Worm (Caenorhabditis elegans) whole organism, young adult: ENCODE measurements around the gene Y73C8C.4.

Experiments used
- B0019.2 ChIP-seq: fragments of 200-800 bp; sonication (Bioruptor generic); conservative IDR thresholded peaks from 2 replicates; pipeline ENCODE4 v1.3.6; 2022; ENCODE audit warnings: missing genetic modification reagents, missing genetic modification characterization, missing compliant biosample characterization
- K11D2.4 ChIP-seq: fragments of 200-800 bp; sonication (Bioruptor generic); IDR thresholded peaks from 2 replicates; pipeline ENCODE4 v1.3.6; 2022; ENCODE audit warnings: missing genetic modification reagents, missing genetic modification characterization, missing compliant biosample characterization
- T26A5.8 ChIP-seq: sonication (generic microtip); optimal IDR thresholded peaks from 2 replicates; lab custom pipeline; 2016; ENCODE audit warnings: missing genetic modification characterization, missing compliant biosample characterization
- aptf-3 ChIP-seq: fragments of 200-800 bp; sonication (Bioruptor generic); IDR thresholded peaks from 2 replicates; pipeline ENCODE4 v1.3.6; 2022; ENCODE audit warnings: missing genetic modification characterization, missing compliant biosample characterization
- attf-6 ChIP-seq: fragments of 200-800 bp; sonication (Bioruptor generic); IDR thresholded peaks from 2 replicates; pipeline ENCODE4 v1.3.6; 2022; ENCODE audit warnings: missing genetic modification reagents, missing genetic modification characterization, missing compliant biosample characterization
- ceh-79 ChIP-seq: sonication (generic microtip); optimal IDR thresholded peaks from 2 replicates; lab custom pipeline; 2017; ENCODE audit warnings: mild to moderate bottlenecking, missing genetic modification characterization, missing compliant biosample characterization
- die-1 ChIP-seq: sonication (generic microtip); optimal IDR thresholded peaks from 2 replicates; lab custom pipeline; 2016; ENCODE audit warnings: missing genotype, mild to moderate bottlenecking, missing genetic modification characterization, missing compliant biosample characterization
- nfya-1 ChIP-seq: sonication (generic microtip); optimal IDR thresholded peaks from 2 replicates; lab custom pipeline; 2017; ENCODE audit warnings: antibody characterized with exemption, missing compliant biosample characterization, missing genetic modification characterization, borderline replicate concordance; ENCODE audit not compliant: insufficient read depth
- nhr-179 ChIP-seq: sonication (generic microtip); optimal IDR thresholded peaks from 2 replicates; lab custom pipeline; 2016; ENCODE audit warnings: mild to moderate bottlenecking, missing genetic modification characterization, missing compliant biosample characterization
- nhr-90 ChIP-seq: sonication (generic microtip); optimal IDR thresholded peaks from 2 replicates; lab custom pipeline; 2016; ENCODE audit warnings: missing genotype, mild to moderate bottlenecking, missing genetic modification characterization, missing compliant biosample characterization
- sdz-38 ChIP-seq: sonication (generic microtip); optimal IDR thresholded peaks from 2 replicates; lab custom pipeline; 2016; ENCODE audit warnings: missing genotype, missing genetic modification characterization, missing compliant biosample characterization
- snpc-4 ChIP-seq, 5 experiments: fragments of 150-350 bp in 1 of 5; sonication (generic microtip) in 4 of 5; optimal IDR thresholded peaks; 2 replicates each; lab custom pipeline; 2014 to 2018; ENCODE audit warnings: missing genetic modification characterization in 5 of 5, missing biosample characterization in 3 of 5, antibody characterized with exemption in 2 of 5, mild to moderate bottlenecking in 2 of 5, missing compliant biosample characterization in 2 of 5, missing genotype in 2 of 5, moderate library complexity in 2 of 5, missing genetic modification reagents in 1 of 5
- unc-130 ChIP-seq: sonication (generic microtip); optimal IDR thresholded peaks from 2 replicates; lab custom pipeline; 2016; ENCODE audit warnings: missing genetic modification reagents, missing genetic modification characterization, missing compliant biosample characterization
- unc-62 ChIP-seq: fragments of 150-350 bp; optimal IDR thresholded peaks from 2 replicates; lab custom pipeline; 2014; ENCODE audit warnings: missing biosample characterization, missing genetic modification reagents, missing genetic modification characterization

ce11 chrV:3113751-3114150 lies 11.8 kb upstream of the Y73C8C.4 start, which contains the start of gene Y73C8C.8:
- TF ChIP-seq snpc-4 (GFP tag; optimal IDR thresholded peaks at IDR 0.05; lab: Kevin White, UChicago) (no peak), snpc-4 (tag; optimal IDR thresholded peaks at IDR 0.05; lab: Kevin White, UChicago) (no peak), unc-130 (GFP tag; lab: Kevin White, UChicago) (no peak), B0019.2 (GFP tag; lab: Robert Waterston, UW) (no peak), nhr-179 (tag; lab: Kevin White, UChicago) (no peak), K11D2.4 (GFP tag; lab: Robert Waterston, UW) (no peak), attf-6 (GFP tag; lab: Robert Waterston, UW) (no peak), nfya-1 (no peak), nhr-90 (tag; lab: Kevin White, UChicago) (no peak), ceh-79 (tag; lab: Kevin White, UChicago) (no peak), die-1 (tag; lab: Kevin White, UChicago) (no peak), unc-62 (GFP tag; lab: Kevin White, UChicago) (no peak), sdz-38 (no peak), T26A5.8 (no peak), aptf-3 (GFP tag; lab: Robert Waterston, UW) (no peak)
